Fruit fly (Drosophila melanogaster) ovary, adult (tissue): ENCODE results near the gene CG44000.

Experiments used
- CG17801 ChIP-seq: fragments of 200-800 bp; optimal IDR thresholded peaks from 2 replicates; lab custom pipeline; 2019; ENCODE audit warnings: missing biosample characterization, mild to moderate bottlenecking, missing genetic modification characterization, moderate library complexity; ENCODE audit not compliant: partially characterized antibody

CG44000 gene

DNA sequence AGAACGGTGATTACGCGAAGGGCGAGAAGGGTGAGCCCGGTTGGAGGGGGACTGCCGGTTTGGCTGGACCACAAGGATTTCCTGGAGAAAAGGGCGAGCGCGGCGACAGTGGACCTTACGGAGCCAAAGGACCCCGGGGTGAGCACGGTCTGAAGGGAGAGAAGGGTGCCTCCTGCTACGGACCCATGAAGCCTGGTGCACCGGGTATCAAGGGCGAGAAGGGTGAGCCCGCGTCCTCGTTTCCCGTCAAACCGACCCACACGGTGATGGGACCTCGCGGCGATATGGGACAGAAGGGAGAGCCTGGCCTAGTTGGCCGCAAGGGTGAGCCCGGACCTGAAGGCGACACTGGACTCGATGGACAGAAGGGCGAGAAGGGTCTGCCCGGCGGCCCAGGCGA is 11.7 kb upstream of the CG44000 start:
- no peak for TF ChIP-seq CG17801 (GFP tag; lab: Kevin White, UChicago)

- TF ChIP-seq CG17801 (GFP tag; lab: Kevin White, UChicago), result no peak
These were observed 11.2 kb upstream of the CG44000 start for dm6 chr2L:5031886-5032285.

DNA sequence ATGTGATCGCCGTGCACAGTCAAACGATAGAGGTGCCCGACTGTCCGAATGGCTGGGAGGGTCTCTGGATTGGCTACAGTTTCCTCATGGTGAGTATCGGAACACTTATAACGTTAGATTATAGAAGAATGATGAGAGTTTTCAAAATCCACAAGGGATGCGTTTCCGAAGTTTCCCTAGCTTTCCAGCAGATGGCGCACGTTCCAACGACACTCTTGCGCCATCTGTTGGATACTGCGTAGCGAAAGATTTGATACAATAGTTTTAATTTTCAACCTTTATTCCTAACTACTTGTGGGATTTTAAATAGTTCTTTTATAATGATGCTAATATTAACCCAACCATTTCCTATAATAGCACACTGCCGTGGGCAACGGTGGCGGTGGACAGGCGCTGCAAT is 7.0 kb upstream of the CG44000 start:
- TF ChIP-seq CG17801 (GFP tag; lab: Kevin White, UChicago), result no peak

- TF ChIP-seq CG17801 (GFP tag; lab: Kevin White, UChicago), result no peak
These were observed 5.6 kb upstream of the CG44000 start, which contains the start of the genes CG14042 and SP555 for dm6 chr2L:5037402-5037860. Gene CG14042, plus strand, starts transcription at chr2L:5037709. Gene SP555, plus strand, starts transcription at chr2L:5037709.

DNA sequence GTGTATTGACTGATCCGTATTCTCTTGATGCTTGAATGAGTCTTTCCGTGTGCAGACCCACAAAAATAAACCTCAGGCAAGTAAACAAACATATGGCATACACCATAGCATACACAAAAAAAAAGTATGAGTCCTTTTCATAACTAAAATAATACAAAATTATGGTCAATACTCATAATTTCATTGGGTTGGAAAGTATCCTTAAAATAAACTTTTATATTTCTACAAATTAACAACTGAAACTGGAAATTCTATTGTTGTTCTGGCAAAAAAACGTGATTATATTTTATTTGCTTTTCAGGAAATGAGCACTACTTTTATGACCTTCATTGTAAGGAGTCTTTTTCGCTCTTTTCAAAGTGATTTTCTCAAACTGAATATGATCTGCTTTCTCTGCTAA is 994 bp upstream of the CG44000 start:
- no peak for TF ChIP-seq CG17801 (GFP tag; lab: Kevin White, UChicago)

dm6 chr2L:5043495-5044146 is 551 bp downstream of the CG44000 start:
- TF ChIP-seq CG17801 (GFP tag; lab: Kevin White, UChicago), result no peak

DNA sequence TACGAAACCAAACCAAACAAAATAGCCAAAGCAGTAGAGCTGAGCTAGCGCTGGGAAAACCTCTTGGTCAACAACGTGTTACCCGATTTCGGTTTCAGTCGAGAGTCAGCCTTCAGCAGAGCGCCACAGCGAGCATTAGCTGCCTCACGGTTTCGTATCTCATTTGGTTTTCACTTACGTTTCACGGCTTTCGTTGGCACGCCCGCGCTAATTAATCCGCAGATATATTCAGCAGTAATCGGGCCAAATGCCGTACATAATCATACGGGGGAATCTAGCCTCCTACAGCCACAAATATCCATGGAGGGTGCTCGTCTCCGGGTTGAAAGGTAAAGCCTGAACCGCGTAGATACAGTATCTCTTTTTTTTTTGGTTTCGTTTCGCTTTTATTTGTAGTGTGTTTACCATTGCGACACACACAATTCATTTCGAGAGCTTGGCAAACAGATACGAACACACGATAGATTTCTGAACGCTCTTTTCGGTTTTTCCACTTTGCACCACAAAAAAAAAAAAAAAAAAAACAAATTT is 1.4 kb downstream of the CG44000 start, which contains the start of gene CG31650:
TSS of gene CG31650 (minus strand) at position 352 of the 531 bp plus-strand sequence.
- no peak for TF ChIP-seq CG17801 (GFP tag; lab: Kevin White, UChicago)

- no peak for TF ChIP-seq CG17801 (GFP tag; lab: Kevin White, UChicago)
These were observed 2.0 kb downstream of the CG44000 start for dm6 chr2L:5044892-5045619.

- TF ChIP-seq CG17801 (GFP tag; lab: Kevin White, UChicago), result no peak
These were observed 3.2 kb downstream of the CG44000 start for dm6 chr2L:5046261-5046660.

DNA sequence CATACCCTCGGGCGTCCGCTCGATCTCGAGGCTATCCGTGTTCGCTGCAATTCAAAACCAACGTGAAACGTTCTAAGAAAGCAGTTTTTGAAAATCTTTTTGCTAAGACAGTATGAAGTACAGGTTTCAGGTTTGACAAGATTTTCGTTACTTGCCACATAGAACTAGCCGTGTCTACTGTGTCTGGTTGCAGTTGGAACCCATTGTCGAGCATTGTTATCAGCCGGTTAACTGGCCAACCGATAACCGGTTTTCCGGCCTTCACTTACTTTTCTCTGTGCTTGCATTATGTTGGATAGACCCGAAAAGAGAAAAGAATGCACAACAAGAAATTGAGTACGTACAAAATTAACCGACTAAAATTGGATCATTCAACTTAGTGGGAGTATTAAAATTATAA is 6.9 kb downstream of the CG44000 start:
- TF ChIP-seq CG17801 (GFP tag; lab: Kevin White, UChicago), result no peak

dm6 chr2L:5050825-5051224 is 7.8 kb downstream of the CG44000 start, which contains the start of gene CG9121:
Gene CG9121, minus strand, starts transcription at chr2L:5051062.
- TF ChIP-seq CG17801 (GFP tag; lab: Kevin White, UChicago), result no peak

- peak; percentile 76 for TF ChIP-seq CG17801 (GFP tag; lab: Kevin White, UChicago)
These were observed 9.4 kb downstream of the CG44000 start, which contains the start of gene senju for dm6 chr2L:5052367-5052914. Gene senju, plus strand, starts transcription at chr2L:5052843.

dm6 chr2L:5052994-5053393 is 9.9 kb downstream of the CG44000 start, which contains the start of gene eIF3h:
Gene eIF3h, minus strand, starts transcription at chr2L:5053094.
- TF ChIP-seq CG17801 (GFP tag; lab: Kevin White, UChicago), result no peak

dm6 chr2L:5054953-5055352 is 11.9 kb downstream of the CG44000 start, which contains the start of the genes CG14036 and His3.3A:
Gene CG14036, minus strand, starts transcription at chr2L:5055016.
Gene His3.3A, plus strand, starts transcription at chr2L:5055058.
- TF ChIP-seq CG17801 (GFP tag; lab: Kevin White, UChicago), result peak; percentile 35

DNA sequence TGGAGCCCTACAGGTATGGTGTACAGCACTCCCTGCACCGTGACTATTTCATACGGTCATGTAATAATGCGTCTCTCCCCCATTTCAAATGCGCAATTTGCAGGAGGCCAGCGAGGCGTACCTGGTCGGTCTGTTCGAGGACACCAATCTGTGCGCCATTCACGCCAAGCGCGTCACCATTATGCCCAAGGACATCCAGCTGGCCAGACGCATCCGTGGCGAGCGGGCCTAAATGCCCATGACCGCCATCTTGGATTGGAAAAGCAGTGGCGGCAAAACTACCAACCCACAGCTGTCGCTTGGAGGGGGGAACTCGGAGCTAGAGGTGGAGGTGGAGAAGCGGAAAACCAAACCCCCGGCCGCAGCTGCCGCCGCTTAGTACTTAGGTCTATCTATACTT is 12.5 kb downstream of the CG44000 start:
- TF ChIP-seq CG17801 (GFP tag; lab: Kevin White, UChicago), result no peak
